Worm (Caenorhabditis elegans) whole organism, L1 larva: ENCODE measurements around the gene frpr-14.

Experiments used
- ceh-63 ChIP-seq: fragments of 200-800 bp; sonication (Bioruptor generic); optimal IDR thresholded peaks from 2 replicates; lab custom pipeline; 2018; ENCODE audit warnings: mild to moderate bottlenecking, missing genetic modification characterization, missing compliant biosample characterization
- mdl-1 ChIP-seq, 2 experiments: fragments of 150-350 bp; optimal IDR thresholded peaks; 2 replicates each; lab custom pipeline; 2014 to 2017; ENCODE audit warnings: missing biosample characterization in 2 of 2, missing genetic modification characterization in 2 of 2, inconsistent platforms in 1 of 2
- ztf-4 ChIP-seq: fragments of 150-350 bp; optimal IDR thresholded peaks from 2 replicates; lab custom pipeline; 2014; ENCODE audit warnings: missing biosample characterization, missing genetic modification characterization

DNA sequence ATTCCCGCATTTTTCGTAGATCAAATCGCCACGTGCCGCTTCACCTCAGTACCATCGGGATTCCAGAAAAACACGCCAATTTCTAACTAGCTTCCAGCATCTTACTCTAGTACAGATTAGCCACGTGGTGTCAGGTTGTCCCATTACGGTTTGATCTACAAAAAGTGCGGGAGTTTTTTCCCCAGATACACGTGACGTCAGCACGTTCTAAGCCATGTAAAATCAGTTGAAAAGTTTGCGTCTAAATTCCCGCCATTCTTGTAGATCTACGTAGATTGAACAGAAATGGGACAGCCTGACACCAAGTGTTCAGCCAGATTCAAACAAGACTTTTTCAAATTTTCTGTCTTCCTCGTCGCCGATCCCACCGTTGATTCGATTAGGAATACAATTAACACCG lies 27.8 kb downstream of the frpr-14 start, which contains the start of gene T02H6.9:
- TF ChIP-seq ztf-4 (tag; lab: Kevin White, UChicago) (no peak), ceh-63 (GFP tag; lab: Kevin White, UChicago) (no peak), mdl-1 (tag; optimal IDR thresholded peaks at IDR 0.05; lab: Kevin White, UChicago) (no peak)
